Fruit fly (Drosophila melanogaster): ENCODE measurements around the gene Boh2.

Gene Boh2

DNA sequence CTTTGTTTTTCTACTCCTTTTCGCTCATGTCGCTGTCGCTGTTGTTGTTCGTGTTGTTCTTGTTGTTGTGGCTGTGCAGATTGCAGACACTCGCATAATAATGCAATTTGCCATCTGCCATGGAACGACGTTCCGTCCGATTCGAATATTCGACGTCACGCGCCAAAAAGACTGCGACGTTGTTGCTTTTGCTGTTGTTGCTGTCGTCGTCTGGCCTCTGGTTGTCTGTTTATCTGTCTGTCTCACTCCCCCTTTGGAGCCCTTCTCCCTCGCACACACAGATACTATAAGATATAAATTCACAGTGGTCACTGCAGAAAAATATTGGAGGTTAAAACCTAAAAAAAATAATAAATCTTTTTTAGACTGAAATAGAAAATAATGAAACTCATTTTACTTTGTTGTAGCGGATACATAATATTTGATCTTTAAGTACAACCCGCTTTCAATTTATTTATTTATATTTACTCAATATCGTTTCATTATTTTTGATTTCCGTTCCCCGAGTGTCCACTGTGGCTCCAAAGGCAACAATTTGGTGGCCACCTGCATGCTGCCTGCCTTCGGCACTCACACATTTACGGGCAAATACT is 40.7 kb downstream of the Boh2 start (continued):
- peak; percentile 27 to 63 for TF ChIP-seq bsh (GFP tag; optimal IDR thresholded peaks at IDR 0.05)
- TF ChIP-seq CG10274 (GFP tag; optimal IDR thresholded peaks at IDR 0.05) = no peak
- no peak for TF ChIP-seq CG2875 (GFP tag; optimal IDR thresholded peaks at IDR 0.05)
- peak; percentile 50; the same call in 1 of the 2 replicates for TF ChIP-seq ttk (GFP tag; IDR thresholded peaks at IDR 0.05)
- TF ChIP-seq lbe (GFP tag; optimal IDR thresholded peaks at IDR 0.05) = peak; percentile 24
- no peak for TF ChIP-seq Spps (tag; optimal IDR thresholded peaks at IDR 0.05)
- TF ChIP-seq crp (GFP tag; optimal IDR thresholded peaks at IDR 0.05) = no peak
- TF ChIP-seq D (optimal IDR thresholded peaks at IDR 0.05) = peak; percentile 6
- TF ChIP-seq D (GFP tag; optimal IDR thresholded peaks at IDR 0.05) = peak; percentile 19
- peak; percentile 52; the same call in 1 of the 2 replicates for TF ChIP-seq sisA (GFP tag; IDR thresholded peaks at IDR 0.05)
- TF ChIP-seq CG12659 (GFP tag; optimal IDR thresholded peaks at IDR 0.05) = peak; percentile 22
- TF ChIP-seq CG17328 (GFP tag; IDR thresholded peaks at IDR 0.05) = peak; percentile 37; the same call in 1 of the 2 replicates
- TF ChIP-seq CG13624 (GFP tag; optimal IDR thresholded peaks at IDR 0.05) = peak; percentile 7
- TF ChIP-seq Doc2 (GFP tag; IDR thresholded peaks at IDR 0.05) = no peak
- peak; percentile 22 for TF ChIP-seq az2 (GFP tag; optimal IDR thresholded peaks at IDR 0.05)
- no peak for TF ChIP-seq klu (GFP tag; IDR thresholded peaks at IDR 0.05)
- TF ChIP-seq Xrp1 (GFP tag; IDR thresholded peaks at IDR 0.05) = peak; percentile 52
- peak; percentile 44 for TF ChIP-seq CG10979 (tag; optimal IDR thresholded peaks at IDR 0.05)
- TF ChIP-seq jing (GFP tag; optimal IDR thresholded peaks at IDR 0.05) = no peak
- TF ChIP-seq CG18619 (GFP tag; optimal IDR thresholded peaks at IDR 0.05) = no peak
- no peak for TF ChIP-seq amos (GFP tag; IDR thresholded peaks at IDR 0.05; ENCODE audit: partially characterized antibody)
- no peak for TF ChIP-seq CG9932 (GFP tag; IDR thresholded peaks at IDR 0.05)
- TF ChIP-seq CG14050 (GFP tag; IDR thresholded peaks at IDR 0.05) = peak; percentile 49; the same call in 2 of the 3 replicates
- no peak for TF ChIP-seq CG17612 (GFP tag; IDR thresholded peaks at IDR 0.05)
- no peak for TF ChIP-seq CG6791 (GFP tag; IDR thresholded peaks at IDR 0.05; ENCODE audit: partially characterized antibody)
- TF ChIP-seq CG10366 (GFP tag; IDR thresholded peaks at IDR 0.05) = peak; percentile 46
- no peak for TF ChIP-seq ato (GFP tag; IDR thresholded peaks at IDR 0.05; ENCODE audit: partially characterized antibody)
- peak; percentile 61 for TF ChIP-seq CG17359 (tag; optimal IDR thresholded peaks at IDR 0.05)
- TF ChIP-seq Dek (tag; optimal IDR thresholded peaks at IDR 0.05) = peak; percentile 36
- no peak for TF ChIP-seq Bteb2 (GFP tag; optimal IDR thresholded peaks at IDR 0.05)
- TF ChIP-seq CG8924 (tag; optimal IDR thresholded peaks at IDR 0.05) = peak; percentile 47
- TF ChIP-seq Ssrp (tag; optimal IDR thresholded peaks at IDR 0.05) = peak; percentile 39
- TF ChIP-seq tap (tag; optimal IDR thresholded peaks at IDR 0.05) = peak; percentile 54
- no peak for TF ChIP-seq CG1647 (GFP tag; optimal IDR thresholded peaks at IDR 0.05)
- TF ChIP-seq sima (GFP tag; optimal IDR thresholded peaks at IDR 0.05) = no peak
- TF ChIP-seq Fer1 (GFP tag; optimal IDR thresholded peaks at IDR 0.05) = peak; percentile 35
- TF ChIP-seq mam (GFP tag; optimal IDR thresholded peaks at IDR 0.05) = no peak
- 0 out of 3 replicates have a peak, but pooled peaks have one; percentile 14 for TF ChIP-seq CG34422 (GFP tag; IDR thresholded peaks at IDR 0.05)
- peak; percentile 38 for TF ChIP-seq esg (GFP tag; conservative IDR thresholded peaks at IDR 0.05)
- TF ChIP-seq Med (GFP tag) = peak; percentile 84
- TF ChIP-seq D19A (tag; optimal IDR thresholded peaks at IDR 0.05) = no peak
- TF ChIP-seq Nf-YA (GFP tag; IDR thresholded peaks at IDR 0.05) = no peak
- TF ChIP-seq al (GFP tag; IDR thresholded peaks at IDR 0.05) = peak; percentile 41; the same call in 1 of the 2 replicates
- no peak for TF ChIP-seq Sin3A (optimal IDR thresholded peaks at IDR 0.05)
- peak; percentile 26 for TF ChIP-seq CG12299 (tag; optimal IDR thresholded peaks at IDR 0.05)
- TF ChIP-seq Sox102F (GFP tag; optimal IDR thresholded peaks at IDR 0.05) = peak; percentile 73
- TF ChIP-seq CG13775 (GFP tag; optimal IDR thresholded peaks at IDR 0.05) = peak; percentile 1
- no peak for TF ChIP-seq HmgZ (tag; optimal IDR thresholded peaks at IDR 0.05)
- TF ChIP-seq sqz (GFP tag; optimal IDR thresholded peaks at IDR 0.05) = no peak
- peak; percentile 11 for TF ChIP-seq CG15696 (tag; optimal IDR thresholded peaks at IDR 0.05)

Measured in whole organism, embryonic.